Worm (Caenorhabditis elegans): ENCODE results near the gene faah-5.

The faah-5 gene

DNA sequence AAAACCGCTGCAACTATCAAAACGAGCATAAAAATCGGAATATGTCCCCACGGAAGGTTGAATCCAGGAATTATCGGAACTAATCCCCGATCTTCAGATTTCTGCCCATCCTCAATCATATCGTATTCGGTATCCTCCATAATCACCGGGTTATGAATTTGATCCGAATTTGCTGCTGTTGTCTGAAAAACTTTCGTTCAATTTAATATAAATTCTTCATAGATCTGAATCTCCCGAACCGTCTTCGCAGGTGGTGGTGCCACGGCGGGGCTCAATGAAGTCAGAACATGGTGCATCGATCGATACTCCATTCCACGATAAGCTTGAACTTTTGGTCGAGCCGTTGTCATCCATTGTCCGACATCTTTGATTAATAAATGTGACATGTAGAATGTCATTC lies 34.4 kb downstream of the faah-5 start:
- no peak for TF ChIP-seq C34F6.9 (tag; optimal IDR thresholded peaks at IDR 0.05)
- TF ChIP-seq sem-4 (tag; optimal IDR thresholded peaks at IDR 0.05), result no peak
- TF ChIP-seq lin-39 (tag; optimal IDR thresholded peaks at IDR 0.05), result no peak
- TF ChIP-seq gmeb-1 (tag; optimal IDR thresholded peaks at IDR 0.05), result no peak
- no peak for TF ChIP-seq lsy-2 (tag; optimal IDR thresholded peaks at IDR 0.05)
- TF ChIP-seq nhr-12 (tag; optimal IDR thresholded peaks at IDR 0.05), result no peak
- TF ChIP-seq unc-62 (GFP tag; optimal IDR thresholded peaks at IDR 0.05), result no peak
- TF ChIP-seq nhr-21 (tag; optimal IDR thresholded peaks at IDR 0.05), result no peak
- no peak for TF ChIP-seq fos-1 (tag; optimal IDR thresholded peaks at IDR 0.05)
- TF ChIP-seq unc-39 (tag; optimal IDR thresholded peaks at IDR 0.05), result no peak
- no peak for TF ChIP-seq mbf-1 (tag; optimal IDR thresholded peaks at IDR 0.05)
- no peak for TF ChIP-seq skn-1 (tag; optimal IDR thresholded peaks at IDR 0.05)
- TF ChIP-seq egl-27 (tag; optimal IDR thresholded peaks at IDR 0.05), result no peak
- no peak for TF ChIP-seq nhr-25 (tag; optimal IDR thresholded peaks at IDR 0.05)
- TF ChIP-seq lin-13 (GFP tag; optimal IDR thresholded peaks at IDR 0.05), result no peak

DNA sequence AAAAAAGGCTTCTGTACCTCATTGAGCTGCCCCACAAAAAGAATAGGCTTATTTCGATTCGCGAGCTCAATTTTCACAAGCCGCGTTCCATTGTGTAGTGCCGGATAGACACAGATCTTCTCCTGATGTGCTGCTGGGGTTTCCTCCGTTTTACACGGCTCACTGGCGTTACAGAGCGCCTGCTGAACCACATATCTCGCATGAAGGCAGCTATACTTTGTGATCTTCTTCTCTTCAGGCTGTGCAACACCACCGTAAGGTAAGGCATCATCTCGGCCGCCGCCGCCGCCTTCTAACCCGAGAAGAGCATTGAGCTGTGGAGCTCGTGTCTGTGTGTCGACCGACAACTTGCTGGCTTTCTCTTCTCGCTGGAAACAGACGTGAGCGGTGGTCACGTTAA lies 37.7 kb downstream of the faah-5 start:
- TF ChIP-seq elt-3 (tag; optimal IDR thresholded peaks at IDR 0.05) (no peak), sma-3 (GFP tag; optimal IDR thresholded peaks at IDR 0.05) (no peak), fos-1 (tag; optimal IDR thresholded peaks at IDR 0.05) (no peak), unc-62 (GFP tag; optimal IDR thresholded peaks at IDR 0.05) (no peak), lsy-2 (tag; optimal IDR thresholded peaks at IDR 0.05) (no peak), aly-2 (tag; optimal IDR thresholded peaks at IDR 0.05) (no peak), F13H6.1 (tag; optimal IDR thresholded peaks at IDR 0.05) (no peak), nhr-11 (tag; optimal IDR thresholded peaks at IDR 0.05) (no peak), unc-39 (tag; optimal IDR thresholded peaks at IDR 0.05) (no peak), nhr-77 (tag; optimal IDR thresholded peaks at IDR 0.05) (no peak), nhr-10 (tag; optimal IDR thresholded peaks at IDR 0.05) (no peak), crh-2 (tag; optimal IDR thresholded peaks at IDR 0.05) (no peak)

DNA sequence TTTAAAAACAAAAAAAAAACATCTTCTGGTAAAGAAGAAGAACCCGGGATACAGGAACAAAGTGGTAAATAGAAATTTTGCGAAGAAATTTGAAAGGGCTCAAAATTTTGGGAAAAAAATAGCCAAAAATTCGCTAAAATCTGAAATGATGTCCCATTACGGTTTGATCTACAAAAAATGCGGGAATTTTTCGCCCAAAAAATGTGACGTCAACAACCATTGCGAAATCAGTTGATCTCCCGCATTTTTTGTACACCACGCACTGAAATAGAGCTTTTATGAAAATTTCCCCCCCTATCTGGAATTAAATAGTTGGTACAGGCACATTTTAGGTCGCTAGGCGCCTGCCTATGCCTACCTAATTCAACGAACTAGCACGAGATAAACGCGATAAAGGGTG lies 41.6 kb downstream of the faah-5 start:
- TF ChIP-seq nhr-10 (tag; optimal IDR thresholded peaks at IDR 0.05) (no peak), lin-11 (tag; optimal IDR thresholded peaks at IDR 0.05) (no peak), zag-1 (tag; optimal IDR thresholded peaks at IDR 0.05) (no peak), C34F6.9 (tag; optimal IDR thresholded peaks at IDR 0.05) (no peak), egl-27 (tag; optimal IDR thresholded peaks at IDR 0.05) (no peak), snpc-4 (tag; optimal IDR thresholded peaks at IDR 0.05) (no peak), sem-4 (tag; optimal IDR thresholded peaks at IDR 0.05) (no peak), ceh-82 (tag; optimal IDR thresholded peaks at IDR 0.05) (no peak), gmeb-1 (tag; optimal IDR thresholded peaks at IDR 0.05) (no peak), skn-1 (tag; optimal IDR thresholded peaks at IDR 0.05) (no peak), nhr-23 (tag; optimal IDR thresholded peaks at IDR 0.05) (no peak), nhr-129 (tag; optimal IDR thresholded peaks at IDR 0.05) (no peak), peb-1 (tag; optimal IDR thresholded peaks at IDR 0.05) (no peak), unc-62 (GFP tag; optimal IDR thresholded peaks at IDR 0.05) (no peak), ama-1 (optimal IDR thresholded peaks at IDR 0.05) (no peak), dmd-4 (tag; optimal IDR thresholded peaks at IDR 0.05) (no peak), lsy-2 (tag; optimal IDR thresholded peaks at IDR 0.05) (no peak), elt-3 (tag; optimal IDR thresholded peaks at IDR 0.05) (no peak)

DNA sequence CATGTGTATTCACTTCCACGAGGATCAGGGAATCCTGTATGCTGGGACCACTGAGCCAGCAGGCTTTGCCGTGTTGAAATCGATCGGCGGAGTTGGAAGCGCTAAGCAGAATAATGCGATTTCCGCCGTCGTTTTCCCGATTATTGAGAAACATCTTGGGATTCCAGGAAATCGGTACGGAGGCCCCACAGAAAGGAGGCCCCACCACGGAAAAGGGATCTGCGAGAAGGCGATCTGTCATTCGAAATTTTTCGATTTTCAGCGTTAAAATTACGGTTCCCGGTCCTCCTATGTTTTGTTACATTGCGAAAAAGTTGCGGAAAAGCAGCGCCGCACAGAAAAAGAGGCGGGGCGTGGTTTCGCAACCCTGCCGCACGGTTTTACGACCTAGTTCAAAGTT lies 42.9 kb downstream of the faah-5 start:
- TF ChIP-seq elt-3 (tag; optimal IDR thresholded peaks at IDR 0.05) (no peak), sma-3 (GFP tag; optimal IDR thresholded peaks at IDR 0.05) (no peak), F13H6.1 (tag; optimal IDR thresholded peaks at IDR 0.05) (no peak), alr-1 (tag; optimal IDR thresholded peaks at IDR 0.05) (no peak), ama-1 (optimal IDR thresholded peaks at IDR 0.05) (no peak), nhr-10 (tag; optimal IDR thresholded peaks at IDR 0.05) (no peak), zag-1 (tag; optimal IDR thresholded peaks at IDR 0.05) (no peak), nhr-237 (tag; optimal IDR thresholded peaks at IDR 0.05) (no peak), lin-13 (GFP tag; optimal IDR thresholded peaks at IDR 0.05) (no peak)

DNA sequence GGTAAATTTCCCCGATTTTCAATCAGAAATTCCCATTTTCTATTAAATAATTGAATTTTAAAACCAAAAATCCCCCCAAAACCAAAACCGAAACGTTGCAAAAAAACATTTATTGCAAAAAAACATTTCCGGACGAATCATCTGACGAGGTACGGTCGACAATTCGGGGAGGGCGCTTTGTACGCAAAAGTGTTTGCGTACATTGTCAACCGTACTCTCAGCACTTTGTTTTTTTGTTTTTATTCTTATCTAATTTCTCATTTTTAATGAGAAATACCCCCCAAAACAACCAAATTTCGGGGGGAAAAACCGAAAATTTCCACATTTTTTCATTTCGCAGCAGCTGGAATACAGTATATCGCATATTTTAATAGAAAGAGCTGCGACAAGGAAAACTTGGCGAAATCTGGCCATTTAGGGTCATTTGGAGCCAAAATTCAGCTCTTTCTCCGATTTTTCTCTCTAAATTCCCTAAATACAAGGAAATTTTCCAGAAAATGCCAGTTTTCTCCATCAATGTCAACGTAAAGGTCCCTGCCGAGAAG lies 43.5 kb downstream of the faah-5 start, which contains the start of gene mif-1:
mif-1 (plus strand) TSS at position 495 of the 545 bp plus-strand sequence.
- TF ChIP-seq alr-1 (tag; optimal IDR thresholded peaks at IDR 0.05) (no peak), gmeb-1 (tag; optimal IDR thresholded peaks at IDR 0.05) (peak; percentile 36), R02D3.7 (tag; optimal IDR thresholded peaks at IDR 0.05) (no peak), nhr-25 (tag; optimal IDR thresholded peaks at IDR 0.05) (no peak), unc-62 (GFP tag; optimal IDR thresholded peaks at IDR 0.05) (no peak), sem-4 (tag; optimal IDR thresholded peaks at IDR 0.05) (no peak), C34F6.9 (tag; optimal IDR thresholded peaks at IDR 0.05) (peak; percentile 54), ceh-16 (tag; optimal IDR thresholded peaks at IDR 0.05) (no peak), elt-1 (tag; optimal IDR thresholded peaks at IDR 0.05) (no peak), unc-55 (GFP tag; optimal IDR thresholded peaks at IDR 0.05) (peak; percentile 64), nhr-11 (tag; optimal IDR thresholded peaks at IDR 0.05) (no peak), nhr-6 (tag; optimal IDR thresholded peaks at IDR 0.05) (no peak), nhr-23 (tag; optimal IDR thresholded peaks at IDR 0.05) (no peak), unc-39 (tag; optimal IDR thresholded peaks at IDR 0.05) (no peak), nhr-129 (tag; optimal IDR thresholded peaks at IDR 0.05) (peak; percentile 41), lsy-2 (tag; optimal IDR thresholded peaks at IDR 0.05) (peak; percentile 86 to 98), ztf-1 (GFP tag; conservative IDR thresholded peaks at IDR 0.05) (no peak), nhr-237 (tag; optimal IDR thresholded peaks at IDR 0.05) (no peak), egl-27 (tag; optimal IDR thresholded peaks at IDR 0.05) (no peak), blmp-1 (tag; optimal IDR thresholded peaks at IDR 0.05; ENCODE audit: insufficient read depth) (no peak), ama-1 (optimal IDR thresholded peaks at IDR 0.05) (no peak), nhr-10 (tag; optimal IDR thresholded peaks at IDR 0.05) (no peak), ztf-11 (tag; optimal IDR thresholded peaks at IDR 0.05) (no peak), nhr-21 (tag; optimal IDR thresholded peaks at IDR 0.05) (no peak), lin-13 (GFP tag; optimal IDR thresholded peaks at IDR 0.05) (peak; percentile 32), mdl-1 (tag; optimal IDR thresholded peaks at IDR 0.05) (no peak), zag-1 (tag; optimal IDR thresholded peaks at IDR 0.05) (no peak)

Data from whole organism, L2 larva.